Fruit fly (Drosophila melanogaster): ENCODE results near the gene Prp4k.
A peak's percentile ranks its signal among the peaks of the same experiment; 100 is the strongest.

Prp4k gene

dm6 chr3L:165981-166788 lies 45.1 kb downstream of the Prp4k start (continued):
- TF ChIP-seq unpg (GFP tag; optimal IDR thresholded peaks at IDR 0.05), result peak; percentile 42
- TF ChIP-seq ttk (GFP tag; IDR thresholded peaks at IDR 0.05), result 0 out of 2 replicates have a peak, but pooled peaks have one; percentile 12
- TF ChIP-seq tin (GFP tag; optimal IDR thresholded peaks at IDR 0.05), result peak; percentile 17
- TF ChIP-seq HLH4C (GFP tag; IDR thresholded peaks at IDR 0.05; ENCODE audit: partially characterized antibody), result no peak
- peak; percentile 1 for TF ChIP-seq ATbp (GFP tag; optimal IDR thresholded peaks at IDR 0.05)
- peak; percentile 2 for TF ChIP-seq CG6254 (GFP tag; optimal IDR thresholded peaks at IDR 0.05)
- TF ChIP-seq CG2712 (tag; optimal IDR thresholded peaks at IDR 0.05), result peak; percentile 52
- TF ChIP-seq Med (GFP tag), result peak; percentile 60
- no peak for TF ChIP-seq CG34376 (GFP tag; optimal IDR thresholded peaks at IDR 0.05)
- peak; percentile 85 for TF ChIP-seq kni (GFP tag; optimal IDR thresholded peaks at IDR 0.05)
- peak; percentile 5 for TF ChIP-seq Oli (tag; optimal IDR thresholded peaks at IDR 0.05)
- no peak for TF ChIP-seq cato (GFP tag; optimal IDR thresholded peaks at IDR 0.05; ENCODE audit: borderline replicate concordance)
- no peak for TF ChIP-seq bowl (GFP tag; IDR thresholded peaks at IDR 0.05)
- TF ChIP-seq dpn (GFP tag; optimal IDR thresholded peaks at IDR 0.05), result peak in 1 of 2 experiments; percentile 17
- TF ChIP-seq nom (GFP tag; optimal IDR thresholded peaks at IDR 0.05), result peak; percentile 29
- TF ChIP-seq amos (GFP tag; IDR thresholded peaks at IDR 0.05; ENCODE audit: partially characterized antibody), result 0 out of 2 replicates have a peak, but pooled peaks have one; percentile 20
- TF ChIP-seq Myb (GFP tag; optimal IDR thresholded peaks at IDR 0.05), result no peak
- TF ChIP-seq toy (GFP tag; IDR thresholded peaks at IDR 0.05), result no peak
- TF ChIP-seq CG10366 (GFP tag; IDR thresholded peaks at IDR 0.05), result 0 out of 2 replicates have a peak, but pooled peaks have one; percentile 11
- no peak for TF ChIP-seq seq (GFP tag; IDR thresholded peaks at IDR 0.05)
- TF ChIP-seq CG1647 (GFP tag; optimal IDR thresholded peaks at IDR 0.05), result no peak
- peak; percentile 76 for TF ChIP-seq zf30C (GFP tag; optimal IDR thresholded peaks at IDR 0.05)
- peak; percentile 25 for TF ChIP-seq NfI (GFP tag; optimal IDR thresholded peaks at IDR 0.05)
- TF ChIP-seq ken (GFP tag; IDR thresholded peaks at IDR 0.05), result 0 out of 3 replicates have a peak, but pooled peaks have one; percentile 45
- no peak for TF ChIP-seq CG32767 (GFP tag; IDR thresholded peaks at IDR 0.05)
- no peak for TF ChIP-seq sc (optimal IDR thresholded peaks at IDR 0.05)
- no peak for TF ChIP-seq sc (GFP tag; optimal IDR thresholded peaks at IDR 0.05)
- peak; percentile 3 for TF ChIP-seq CG17359 (tag; optimal IDR thresholded peaks at IDR 0.05)
- TF ChIP-seq croc (GFP tag; conservative IDR thresholded peaks at IDR 0.05), result no peak
- TF ChIP-seq CG15601 (tag; optimal IDR thresholded peaks at IDR 0.05), result peak; percentile 40
- peak; percentile 1 for TF ChIP-seq CG10654 (GFP tag; optimal IDR thresholded peaks at IDR 0.05)
- TF ChIP-seq CG7556 (GFP tag; optimal IDR thresholded peaks at IDR 0.05), result peak; percentile 20
- peak; percentile 30 for TF ChIP-seq grau (tag; optimal IDR thresholded peaks at IDR 0.05)
- TF ChIP-seq Ets65A (GFP tag), result no peak
- no peak for TF ChIP-seq Rx (GFP tag; IDR thresholded peaks at IDR 0.05)
- TF ChIP-seq slp2 (GFP tag; optimal IDR thresholded peaks at IDR 0.05), result peak; percentile 21
- peak; percentile 50 for TF ChIP-seq CG18599 (GFP tag; optimal IDR thresholded peaks at IDR 0.05)
- TF ChIP-seq CTCF (GFP tag; optimal IDR thresholded peaks at IDR 0.05), result peak; percentile 58
- peak; percentile 47 for TF ChIP-seq cg (GFP tag; optimal IDR thresholded peaks at IDR 0.05)
- 0 out of 4 replicates have a peak, but pooled peaks have one; percentile 19 for TF ChIP-seq chinmo (GFP tag; IDR thresholded peaks at IDR 0.05; ENCODE audit: partially characterized antibody)
- no peak for TF ChIP-seq CG13287 (GFP tag; IDR thresholded peaks at IDR 0.05; ENCODE audit: partially characterized antibody)
- TF ChIP-seq CG3281 (GFP tag; optimal IDR thresholded peaks at IDR 0.05), result peak; percentile 23
- TF ChIP-seq CG33557 (GFP tag; optimal IDR thresholded peaks at IDR 0.05), result no peak
- TF ChIP-seq Elba2 (GFP tag; optimal IDR thresholded peaks at IDR 0.05), result no peak
- TF ChIP-seq gcm (GFP tag; optimal IDR thresholded peaks at IDR 0.05), result peak; percentile 26
- no peak for TF ChIP-seq Hand (GFP tag; optimal IDR thresholded peaks at IDR 0.05)
- peak; percentile 8 for TF ChIP-seq CG30403 (GFP tag; optimal IDR thresholded peaks at IDR 0.05)
- no peak for TF ChIP-seq mld (GFP tag; IDR thresholded peaks at IDR 0.05; ENCODE audit: partially characterized antibody)

All from whole organism, embryonic.